Fruit fly (Drosophila melanogaster) whole organism, adult: ENCODE measurements around the gene CG6403.

Experiments used
- CG11617 ChIP-seq: fragments of 200-800 bp; sonication (Bioruptor generic); optimal IDR thresholded peaks from 2 replicates; lab custom pipeline; 2017; ENCODE audit warnings: mild to moderate bottlenecking, missing biosample characterization, missing genetic modification reagents, missing genetic modification characterization
- CG12768 ChIP-seq: fragments of 200-800 bp; sonication (Bioruptor generic); optimal IDR thresholded peaks from 2 replicates; lab custom pipeline; 2017; ENCODE audit warnings: missing biosample characterization, missing genetic modification characterization, mild to moderate bottlenecking, moderate library complexity, missing genetic modification reagents
- CG14711 ChIP-seq: fragments of 200-800 bp; sonication (Bioruptor generic); optimal IDR thresholded peaks from 2 replicates; lab custom pipeline; 2018; ENCODE audit warnings: missing biosample characterization, mild to moderate bottlenecking, missing genetic modification characterization, moderate library complexity
- CG1620 ChIP-seq: fragments of 200-800 bp; sonication (Bioruptor generic); optimal IDR thresholded peaks from 2 replicates; lab custom pipeline; 2016; ENCODE audit warnings: missing biosample characterization, missing genetic modification characterization
- CG33017 ChIP-seq: fragments of 200-800 bp; sonication (Bioruptor generic); optimal IDR thresholded peaks from 2 replicates; lab custom pipeline; 2018; ENCODE audit warnings: missing biosample characterization, mild to moderate bottlenecking, missing genetic modification characterization, moderate library complexity
- CG5204 ChIP-seq: fragments of 200-800 bp; sonication (Bioruptor generic); optimal IDR thresholded peaks from 2 replicates; lab custom pipeline; 2016; ENCODE audit warnings: missing biosample characterization, missing genetic modification characterization
- CG7045 ChIP-seq: fragments of 200-800 bp; sonication (Bioruptor generic); optimal IDR thresholded peaks from 2 replicates; lab custom pipeline; 2017; ENCODE audit warnings: missing biosample characterization, mild to moderate bottlenecking, missing genetic modification characterization
- CG7101 ChIP-seq: fragments of 200-800 bp; sonication (Bioruptor generic); optimal IDR thresholded peaks from 2 replicates; lab custom pipeline; 2018; ENCODE audit warnings: missing biosample characterization, mild to moderate bottlenecking, missing genetic modification characterization, moderate library complexity
- Clk ChIP-seq: fragments of 200-800 bp; sonication (Bioruptor generic); optimal IDR thresholded peaks from 2 replicates; lab custom pipeline; 2017; ENCODE audit warnings: missing biosample characterization, missing genetic modification characterization
- Crg-1 ChIP-seq: fragments of 200-800 bp; sonication (Bioruptor generic); optimal IDR thresholded peaks from 2 replicates; lab custom pipeline; 2016; ENCODE audit warnings: missing biosample characterization, missing genetic modification characterization
- Hr96 ChIP-seq: fragments of 200-800 bp; sonication (Bioruptor generic); optimal IDR thresholded peaks from 2 replicates; lab custom pipeline; 2016; ENCODE audit warnings: missing biosample characterization, missing genetic modification characterization
- Mnt ChIP-seq: fragments of 200-800 bp; sonication (Bioruptor generic); optimal IDR thresholded peaks from 2 replicates; lab custom pipeline; 2016; ENCODE audit warnings: missing biosample characterization, mild to moderate bottlenecking, missing genetic modification characterization
- bab1 ChIP-seq: fragments of 200-800 bp; sonication (Bioruptor generic); optimal IDR thresholded peaks from 3 replicates; lab custom pipeline; 2019; ENCODE audit warnings: missing biosample characterization, mild to moderate bottlenecking, missing genetic modification characterization, moderate library complexity
- cic ChIP-seq: fragments of 200-800 bp; sonication (Bioruptor generic); optimal IDR thresholded peaks from 2 replicates; lab custom pipeline; 2017; ENCODE audit warnings: missing biosample characterization, mild to moderate bottlenecking, missing genetic modification characterization, moderate library complexity
- cnc ChIP-seq, 2 experiments: fragments of >200 bp; optimal IDR thresholded peaks; 2 replicates each; lab custom pipeline; 2017
- kay ChIP-seq: fragments of 200-800 bp; sonication (Bioruptor generic); peaks from one replicate; lab custom pipeline; 2016; ENCODE audit warnings: missing biosample characterization, missing genetic modification characterization, borderline replicate concordance
- ovo ChIP-seq: fragments of 200-800 bp; sonication (Bioruptor generic); optimal IDR thresholded peaks from 2 replicates; lab custom pipeline; 2016; ENCODE audit warnings: missing biosample characterization, missing genetic modification characterization
- pad ChIP-seq: fragments of 200-800 bp; sonication (Bioruptor generic); optimal IDR thresholded peaks from 3 replicates; lab custom pipeline; 2017; ENCODE audit warnings: missing biosample characterization, missing genetic modification characterization, mild to moderate bottlenecking, moderate library complexity, missing genetic modification reagents
- tj ChIP-seq: fragments of 200-800 bp; sonication (Bioruptor generic); optimal IDR thresholded peaks from 3 replicates; lab custom pipeline; 2017; ENCODE audit warnings: missing biosample characterization, mild to moderate bottlenecking, missing genetic modification characterization, moderate library complexity
- toe ChIP-seq: fragments of 200-800 bp; sonication (Bioruptor generic); optimal IDR thresholded peaks from 2 replicates; lab custom pipeline; 2016; ENCODE audit warnings: missing biosample characterization, missing genetic modification characterization

Gene CG6403

DNA sequence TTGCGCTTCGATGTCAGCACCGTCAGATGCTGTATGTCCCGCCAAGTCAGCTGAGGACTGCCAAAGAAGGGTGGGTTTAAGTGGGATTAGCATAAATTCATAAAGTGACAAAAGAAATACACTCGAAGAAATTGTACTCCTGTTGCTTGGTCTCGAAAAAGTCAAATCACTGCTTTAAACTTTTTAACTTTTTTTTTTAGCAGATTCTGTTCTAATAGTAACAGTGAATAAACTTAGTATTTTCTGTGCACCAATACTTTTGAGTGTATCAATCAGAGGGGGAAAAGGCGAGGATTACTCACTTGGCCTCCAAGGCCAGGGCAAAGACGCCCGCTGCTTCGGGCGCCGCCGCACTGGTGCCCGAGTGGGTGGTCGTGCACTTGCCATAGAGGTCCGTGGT lies 36.0 kb downstream of the CG6403 start:
- TF ChIP-seq CG1620 (GFP tag; lab: Kevin White, UChicago) (no peak), toe (no peak), CG7045 (GFP tag; lab: Kevin White, UChicago) (no peak), tj (GFP tag; lab: Kevin White, UChicago) (no peak), Mnt (GFP tag; lab: Kevin White, UChicago) (no peak), CG33017 (tag; lab: Kevin White, UChicago) (no peak), bab1 (GFP tag; lab: Kevin White, UChicago) (no peak), cic (GFP tag; lab: Kevin White, UChicago) (no peak), cnc (optimal IDR thresholded peaks at IDR 0.05; lab: Kevin White, UChicago) (no peak), Hr96 (GFP tag; lab: Kevin White, UChicago) (no peak), pad (GFP tag; lab: Kevin White, UChicago) (no peak), kay (GFP tag; lab: Kevin White, UChicago) (no peak), CG7101 (tag; lab: Kevin White, UChicago) (no peak), CG12768 (GFP tag; lab: Kevin White, UChicago) (no peak), Clk (GFP tag; lab: Kevin White, UChicago) (no peak), ovo (GFP tag; lab: Kevin White, UChicago) (no peak)

DNA sequence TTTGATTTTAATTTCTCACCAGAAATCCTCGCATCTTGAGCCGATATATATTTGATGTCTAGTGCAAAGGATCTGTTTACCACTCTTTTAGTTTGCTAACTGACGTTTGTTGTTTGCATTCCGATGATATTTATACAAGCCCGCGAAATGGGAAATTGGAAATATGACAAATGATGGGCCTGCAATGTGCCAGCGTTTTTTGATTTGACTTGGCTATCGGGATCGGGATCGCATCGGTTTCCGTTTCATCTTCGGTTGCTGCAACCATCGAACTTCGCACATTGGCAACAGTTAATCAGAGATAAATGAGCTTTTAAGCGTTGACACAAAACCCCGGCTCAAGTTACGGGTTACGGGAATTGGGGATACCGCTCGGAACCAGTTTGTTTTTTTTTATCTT lies 42.6 kb downstream of the CG6403 start, which contains the start of gene TwdlQ:
TSS of gene TwdlQ (minus strand) at position 101 of the 400 bp plus-strand sequence.
- TF ChIP-seq CG7045 (GFP tag; lab: Kevin White, UChicago) = no peak
- TF ChIP-seq kay (GFP tag; lab: Kevin White, UChicago) = no peak
- no peak for TF ChIP-seq pad (GFP tag; lab: Kevin White, UChicago)
- TF ChIP-seq CG33017 (tag; lab: Kevin White, UChicago) = no peak
- TF ChIP-seq CG14711 (tag; lab: Kevin White, UChicago) = no peak
- no peak for TF ChIP-seq CG5204 (GFP tag; lab: Kevin White, UChicago)
- no peak for TF ChIP-seq Hr96 (GFP tag; lab: Kevin White, UChicago)
- no peak for TF ChIP-seq Mnt (GFP tag; lab: Kevin White, UChicago)
- no peak for TF ChIP-seq Crg-1
- no peak for TF ChIP-seq cic (GFP tag; lab: Kevin White, UChicago)
- TF ChIP-seq Clk (GFP tag; lab: Kevin White, UChicago) = no peak
- TF ChIP-seq tj (GFP tag; lab: Kevin White, UChicago) = no peak
- TF ChIP-seq CG11617 (GFP tag; lab: Kevin White, UChicago) = no peak
- TF ChIP-seq bab1 (GFP tag; lab: Kevin White, UChicago) = no peak
- TF ChIP-seq CG1620 (GFP tag; lab: Kevin White, UChicago) = no peak
- TF ChIP-seq CG7101 (tag; lab: Kevin White, UChicago) = no peak
- no peak for TF ChIP-seq toe
- no peak for TF ChIP-seq CG12768 (GFP tag; lab: Kevin White, UChicago)
- no peak for TF ChIP-seq cnc (optimal IDR thresholded peaks at IDR 0.05; lab: Kevin White, UChicago)

DNA sequence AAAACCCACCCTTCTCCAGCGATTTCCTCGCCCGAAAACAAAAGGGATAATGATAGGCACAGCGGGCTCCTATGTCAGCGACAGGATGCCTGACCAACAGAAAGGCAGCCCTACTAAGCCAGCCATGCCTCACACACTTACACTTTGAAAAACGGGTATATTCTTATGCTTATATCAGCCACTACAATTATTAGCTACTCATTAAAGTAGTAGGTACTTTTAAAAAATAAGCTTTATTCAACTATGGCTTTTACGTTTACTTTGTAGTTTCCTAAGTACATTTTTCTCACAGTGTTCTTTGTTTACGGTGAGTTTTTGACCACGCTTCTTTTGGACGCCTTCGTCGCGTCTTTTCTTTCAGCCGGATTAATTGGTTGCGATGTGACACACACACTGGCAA lies 45.9 kb downstream of the CG6403 start:
- no peak for TF ChIP-seq tj (GFP tag; lab: Kevin White, UChicago)
- no peak for TF ChIP-seq cnc (optimal IDR thresholded peaks at IDR 0.05; lab: Kevin White, UChicago)
- TF ChIP-seq Clk (GFP tag; lab: Kevin White, UChicago) = no peak
- TF ChIP-seq kay (GFP tag; lab: Kevin White, UChicago) = no peak
- no peak for TF ChIP-seq CG12768 (GFP tag; lab: Kevin White, UChicago)
- TF ChIP-seq cic (GFP tag; lab: Kevin White, UChicago) = no peak
